Fruit fly (Drosophila melanogaster) whole organism, pupa: ENCODE results near the gene CG10681.

Source experiments
- CG10348 ChIP-seq: fragments of 200-800 bp; sonication (Bioruptor generic); IDR thresholded peaks from 2 replicates; pipeline ENCODE4 v1.3.6; 2022; ENCODE audit warnings: missing biosample characterization, missing genetic modification characterization
- CG12605 ChIP-seq: fragments of 200-800 bp; sonication (Bioruptor generic); IDR thresholded peaks from 2 replicates; pipeline ENCODE4 v1.3.6; 2022; ENCODE audit warnings: missing biosample characterization, missing genetic modification characterization
- CG13204 ChIP-seq: fragments of 200-800 bp; sonication (Bioruptor generic); optimal IDR thresholded peaks from 2 replicates; lab custom pipeline; 2018; ENCODE audit warnings: missing biosample characterization, mild to moderate bottlenecking, missing genetic modification characterization, moderate library complexity
- CG14655 ChIP-seq: fragments of 200-800 bp; sonication (Bioruptor generic); optimal IDR thresholded peaks from 3 replicates; lab custom pipeline; 2017; ENCODE audit warnings: mild to moderate bottlenecking, missing biosample characterization, missing genetic modification reagents, missing genetic modification characterization
- CG15710 ChIP-seq: fragments of 200-800 bp; sonication (Bioruptor generic); optimal IDR thresholded peaks from 2 replicates; lab custom pipeline; 2018; ENCODE audit warnings: missing biosample characterization, mild to moderate bottlenecking, missing genetic modification characterization, moderate library complexity
- CG17806 ChIP-seq: fragments of 200-800 bp; sonication (Bioruptor generic); optimal IDR thresholded peaks from 2 replicates; lab custom pipeline; 2018; ENCODE audit warnings: missing biosample characterization, mild to moderate bottlenecking, missing genetic modification characterization, moderate library complexity
- CG32121 ChIP-seq: fragments of 200-800 bp; sonication (Bioruptor generic); IDR thresholded peaks from 2 replicates; pipeline ENCODE4 v1.3.6; 2022; ENCODE audit warnings: missing biosample characterization, missing genetic modification characterization
- CG34367 ChIP-seq: fragments of 200-800 bp; sonication (Bioruptor generic); optimal IDR thresholded peaks from 2 replicates; lab custom pipeline; 2018; ENCODE audit warnings: missing biosample characterization, mild to moderate bottlenecking, missing genetic modification characterization
- CG4496 ChIP-seq: fragments of 200-800 bp; sonication (Bioruptor generic); IDR thresholded peaks from 3 replicates; pipeline ENCODE4 v1.3.6; 2022; ENCODE audit warnings: missing biosample characterization, missing genetic modification characterization
- CG8159 ChIP-seq: fragments of 200-800 bp; sonication (Bioruptor generic); optimal IDR thresholded peaks from 3 replicates; lab custom pipeline; 2018; ENCODE audit warnings: missing biosample characterization, mild to moderate bottlenecking, missing genetic modification characterization, moderate library complexity
- CG8301 ChIP-seq: fragments of 200-800 bp; sonication (Bioruptor generic); optimal IDR thresholded peaks from 2 replicates; lab custom pipeline; 2018; ENCODE audit warnings: missing biosample characterization, mild to moderate bottlenecking, missing genetic modification characterization
- CG9948 ChIP-seq: fragments of 200-800 bp; sonication (Bioruptor generic); optimal IDR thresholded peaks from 2 replicates; lab custom pipeline; 2018; ENCODE audit warnings: missing biosample characterization, mild to moderate bottlenecking, missing genetic modification characterization, moderate library complexity
- D1 ChIP-seq: fragments of 200-800 bp; sonication (Bioruptor generic); optimal IDR thresholded peaks from 2 replicates; lab custom pipeline; 2018; ENCODE audit warnings: missing biosample characterization, mild to moderate bottlenecking, missing genetic modification characterization, moderate library complexity
- EcR ChIP-seq: fragments of 200-800 bp; sonication (Bioruptor generic); optimal IDR thresholded peaks from 3 replicates; lab custom pipeline; 2019; ENCODE audit warnings: missing biosample characterization, missing genetic modification characterization, mild to moderate bottlenecking, moderate library complexity, missing genetic modification reagents
- Ets98B ChIP-seq: fragments of 200-800 bp; sonication (Bioruptor generic); IDR thresholded peaks from 2 replicates; pipeline ENCODE4 v1.3.6; 2022; ENCODE audit warnings: missing biosample characterization, missing genetic modification characterization
- Pif1A ChIP-seq: fragments of 200-800 bp; sonication (Bioruptor generic); optimal IDR thresholded peaks from 3 replicates; lab custom pipeline; 2016; ENCODE audit warnings: missing biosample characterization, missing genetic modification characterization
- Pif1B ChIP-seq: fragments of 200-800 bp; sonication (Bioruptor generic); optimal IDR thresholded peaks from 3 replicates; lab custom pipeline; 2016; ENCODE audit warnings: missing biosample characterization, missing genetic modification characterization
- Snoo ChIP-seq: fragments of 200-800 bp; sonication (Bioruptor generic); optimal IDR thresholded peaks from 3 replicates; lab custom pipeline; 2017; ENCODE audit warnings: missing biosample characterization, mild to moderate bottlenecking, missing genetic modification characterization, inconsistent platforms
- fd96Ca ChIP-seq: fragments of 200-800 bp; sonication (Bioruptor generic); IDR thresholded peaks from 3 replicates; pipeline ENCODE4 v1.3.6; 2022; ENCODE audit warnings: missing biosample characterization, missing genetic modification characterization
- gl ChIP-seq: fragments of 200-800 bp; sonication (Bioruptor generic); optimal IDR thresholded peaks from 2 replicates; lab custom pipeline; 2018; ENCODE audit warnings: missing biosample characterization, mild to moderate bottlenecking, missing genetic modification characterization
- rn ChIP-seq: fragments of 200-800 bp; sonication (Bioruptor generic); IDR thresholded peaks from 2 replicates; pipeline ENCODE4 v1.3.6; 2022; ENCODE audit warnings: missing biosample characterization, missing genetic modification characterization

Gene CG10681

DNA sequence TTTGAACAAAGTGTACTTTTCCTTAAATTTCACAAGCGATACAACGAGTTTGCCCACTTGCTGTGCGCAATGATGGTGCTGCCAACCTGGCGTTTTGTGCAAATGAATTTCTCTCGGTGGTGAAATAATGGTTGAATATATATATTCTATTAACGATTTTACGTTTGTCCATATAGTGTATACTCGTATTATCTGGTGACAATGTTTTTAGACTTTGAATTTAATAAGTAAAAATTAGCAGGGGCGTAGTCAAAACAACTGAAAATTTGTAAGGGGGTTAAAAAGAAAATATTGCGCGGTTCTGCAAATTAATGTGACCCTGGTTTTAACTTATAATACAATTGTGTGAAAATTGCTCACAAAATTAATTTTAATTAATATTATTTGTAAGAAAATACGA lies 22.6 kb downstream of the CG10681 start, which contains the start of the genes ver and Gcn5:
TSS of gene ver (plus strand) at position 47 of the 400 bp plus-strand sequence.
TSS of gene Gcn5 (minus strand) at position 74 of the 400 bp plus-strand sequence.
- TF ChIP-seq CG14655 (peak; percentile 97), CG4496 (peak; percentile 99), CG8301 (tag; lab: Kevin White, UChicago) (peak; percentile 95), CG10348 (GFP tag; lab: Robert Waterston, UW) (peak; percentile 90), CG9948 (tag; lab: Kevin White, UChicago) (peak; percentile 93), D1 (tag; lab: Kevin White, UChicago) (no peak), gl (tag; lab: Kevin White, UChicago) (peak; percentile 83), Ets98B (GFP tag; lab: Robert Waterston, UW) (peak; percentile 98), Snoo (tag; lab: Kevin White, UChicago) (peak; percentile 93), Pif1B (peak; percentile 97), CG15710 (tag; lab: Kevin White, UChicago) (peak; percentile 95), Pif1A (GFP tag; lab: Kevin White, UChicago) (peak; percentile 96), CG8159 (tag; lab: Kevin White, UChicago) (peak; percentile 92), CG34367 (tag; lab: Kevin White, UChicago) (peak; percentile 91), rn (peak; percentile 95), CG12605 (peak; percentile 96), CG13204 (no peak), EcR (peak; percentile 17), fd96Ca (GFP tag; lab: Robert Waterston, UW) (peak; percentile 96), CG32121 (peak; percentile 98), CG17806 (tag; lab: Kevin White, UChicago) (peak; percentile 94)

DNA sequence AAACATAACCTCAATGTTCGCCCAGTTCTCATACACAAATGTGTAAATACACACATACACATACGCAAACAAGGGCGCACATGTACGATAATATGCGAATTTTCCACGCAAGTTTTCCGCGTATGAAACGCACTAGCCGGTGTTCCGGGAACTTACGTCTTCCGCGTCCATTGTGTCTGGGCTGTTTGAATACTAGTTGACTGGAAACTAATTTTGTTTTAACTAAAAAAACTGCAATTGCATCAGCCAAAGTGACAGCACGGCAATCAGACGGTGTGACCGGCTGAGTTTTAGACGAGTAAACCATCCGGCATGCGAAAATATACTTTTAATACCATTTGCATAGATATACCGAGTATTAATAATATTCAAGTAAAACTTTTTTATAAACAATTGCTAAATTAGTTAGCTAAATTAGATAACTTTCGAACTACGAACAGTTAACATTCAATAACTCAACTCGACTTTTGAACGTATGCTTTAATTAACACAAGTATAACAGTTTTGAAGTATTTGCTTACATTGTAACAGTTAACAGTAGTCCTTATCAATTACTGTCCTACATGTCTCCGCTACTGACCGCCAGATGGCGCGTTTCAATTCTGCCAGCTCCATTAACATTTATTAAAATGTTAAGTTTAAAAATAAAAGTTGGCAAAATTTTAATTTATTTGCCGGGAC lies 25.3 kb downstream of the CG10681 start, which contains the start of gene eIF2beta:
TSS of gene eIF2beta (minus strand) at position 299 of the 681 bp plus-strand sequence.
- no peak for TF ChIP-seq CG9948 (tag; lab: Kevin White, UChicago)
- peak; percentile 20 for TF ChIP-seq CG34367 (tag; lab: Kevin White, UChicago)
- no peak for TF ChIP-seq CG32121
- no peak for TF ChIP-seq CG17806 (tag; lab: Kevin White, UChicago)
- no peak for TF ChIP-seq CG12605
- peak; percentile 0 for TF ChIP-seq Pif1B
- peak; percentile 0 for TF ChIP-seq gl (tag; lab: Kevin White, UChicago)
- no peak for TF ChIP-seq CG10348 (GFP tag; lab: Robert Waterston, UW)
- TF ChIP-seq Ets98B (GFP tag; lab: Robert Waterston, UW): no peak
- peak; percentile 15 for TF ChIP-seq CG8159 (tag; lab: Kevin White, UChicago)
- peak; percentile 42 for TF ChIP-seq CG14655
- no peak for TF ChIP-seq CG13204
- no peak for TF ChIP-seq fd96Ca (GFP tag; lab: Robert Waterston, UW)
- no peak for TF ChIP-seq Pif1A (GFP tag; lab: Kevin White, UChicago)
- TF ChIP-seq D1 (tag; lab: Kevin White, UChicago): no peak
- TF ChIP-seq EcR: no peak
- no peak for TF ChIP-seq rn
- TF ChIP-seq CG15710 (tag; lab: Kevin White, UChicago): peak; percentile 12
- TF ChIP-seq Snoo (tag; lab: Kevin White, UChicago): peak; percentile 35
- 0 out of 3 replicates have a peak, but pooled peaks have one; percentile 9 for TF ChIP-seq CG4496
- no peak for TF ChIP-seq CG8301 (tag; lab: Kevin White, UChicago)

DNA sequence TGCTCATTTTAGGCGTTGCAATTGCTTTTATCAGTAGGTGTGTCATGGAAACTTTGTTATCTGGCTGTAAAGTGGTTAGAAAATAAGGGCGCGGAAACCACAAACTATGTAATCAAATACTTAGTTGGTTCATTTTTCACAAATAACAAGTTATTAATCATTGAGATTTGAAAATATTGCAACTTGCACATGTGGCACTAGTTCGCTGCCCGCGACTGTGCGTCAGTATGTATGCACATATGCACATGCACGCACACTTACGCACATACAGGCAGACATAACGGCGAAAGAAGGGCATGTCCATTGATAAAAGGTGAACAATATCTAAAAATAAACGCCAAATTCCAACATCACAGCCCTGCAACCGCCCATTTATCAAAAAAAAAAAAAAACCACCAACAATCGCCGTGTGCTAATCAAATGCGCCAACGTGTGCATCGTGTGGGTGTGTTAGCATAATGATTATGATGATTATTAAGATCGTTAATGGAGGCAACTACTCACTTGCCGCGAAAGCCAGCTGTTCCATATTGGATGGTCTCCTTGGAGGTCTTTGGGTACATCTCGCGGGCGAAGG lies 28.2 kb downstream of the CG10681 start:
- TF ChIP-seq Pif1A (GFP tag; lab: Kevin White, UChicago) (peak; percentile 79), CG9948 (tag; lab: Kevin White, UChicago) (peak; percentile 51), CG17806 (tag; lab: Kevin White, UChicago) (peak; percentile 62), CG8159 (tag; lab: Kevin White, UChicago) (peak; percentile 60), CG4496 (peak; percentile 85), Snoo (tag; lab: Kevin White, UChicago) (peak; percentile 68), CG13204 (no peak), CG8301 (tag; lab: Kevin White, UChicago) (peak; percentile 73), D1 (tag; lab: Kevin White, UChicago) (no peak), CG14655 (peak; percentile 71), EcR (no peak), CG10348 (GFP tag; lab: Robert Waterston, UW) (no peak), CG15710 (tag; lab: Kevin White, UChicago) (peak; percentile 47), Ets98B (GFP tag; lab: Robert Waterston, UW) (peak; percentile 82), rn (0 out of 2 replicates have a peak, but pooled peaks have one; percentile 22), CG34367 (tag; lab: Kevin White, UChicago) (peak; percentile 58), CG32121 (peak; percentile 74), gl (tag; lab: Kevin White, UChicago) (peak; percentile 39), CG12605 (peak; percentile 72), fd96Ca (GFP tag; lab: Robert Waterston, UW) (peak; percentile 72; the same call in 2 of the 3 replicates), Pif1B (peak; percentile 51)

DNA sequence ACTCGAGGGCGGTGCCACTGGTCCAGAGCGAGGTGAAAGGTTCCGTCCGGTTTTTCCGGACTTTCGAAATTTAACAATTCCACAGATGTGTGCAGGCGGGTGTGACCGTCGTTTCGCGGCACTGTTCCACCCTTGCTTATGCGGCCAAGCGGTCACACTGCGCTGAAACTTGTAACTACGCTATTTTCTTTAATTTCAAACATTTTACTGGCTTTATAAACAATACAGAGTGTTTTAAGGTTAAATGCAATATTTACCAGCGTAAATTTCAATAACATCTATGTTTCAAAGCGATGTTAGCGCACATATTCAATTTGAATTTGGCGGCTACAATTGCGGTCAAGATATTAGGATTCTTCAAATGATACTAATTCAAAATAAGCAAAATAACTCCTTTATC lies 28.7 kb downstream of the CG10681 start, which contains the start of gene nst:
TSS of gene nst (minus strand) at position 128 of the 400 bp plus-strand sequence.
- no peak for TF ChIP-seq CG17806 (tag; lab: Kevin White, UChicago)
- no peak for TF ChIP-seq CG32121
- no peak for TF ChIP-seq gl (tag; lab: Kevin White, UChicago)
- no peak for TF ChIP-seq CG9948 (tag; lab: Kevin White, UChicago)
- no peak for TF ChIP-seq Pif1A (GFP tag; lab: Kevin White, UChicago)
- TF ChIP-seq CG34367 (tag; lab: Kevin White, UChicago): no peak
- TF ChIP-seq rn: no peak
- no peak for TF ChIP-seq CG8159 (tag; lab: Kevin White, UChicago)
- no peak for TF ChIP-seq Pif1B

DNA sequence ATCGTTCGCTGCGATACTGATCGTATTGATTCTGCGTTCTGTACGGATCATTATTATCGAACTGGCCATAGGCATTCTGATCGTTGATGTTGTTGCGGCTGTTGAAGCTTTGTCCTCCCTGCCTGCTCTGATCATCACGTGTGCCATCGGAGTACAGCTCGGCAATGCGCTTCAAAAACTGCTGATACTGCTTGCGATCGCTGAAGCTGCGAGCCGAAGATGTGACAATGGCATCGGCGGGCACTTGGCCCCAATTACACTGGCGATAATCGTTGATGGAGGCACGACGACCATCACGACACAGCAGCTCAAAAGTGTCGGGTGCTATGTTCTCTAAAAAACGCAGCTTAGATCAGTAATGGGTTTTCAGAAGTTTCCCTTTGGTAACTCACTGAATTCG lies 30.9 kb downstream of the CG10681 start:
- TF ChIP-seq gl (tag; lab: Kevin White, UChicago) (no peak), Pif1B (no peak), rn (no peak), Ets98B (GFP tag; lab: Robert Waterston, UW) (no peak), CG14655 (no peak), CG17806 (tag; lab: Kevin White, UChicago) (no peak), CG8159 (tag; lab: Kevin White, UChicago) (no peak), fd96Ca (GFP tag; lab: Robert Waterston, UW) (no peak), Pif1A (GFP tag; lab: Kevin White, UChicago) (no peak), CG13204 (no peak)
- TF ChIP-seq, all 21 proteins: peak for 0
